Worm (Caenorhabditis elegans): ENCODE data around the gene cest-1.1.

cest-1.1 gene

DNA sequence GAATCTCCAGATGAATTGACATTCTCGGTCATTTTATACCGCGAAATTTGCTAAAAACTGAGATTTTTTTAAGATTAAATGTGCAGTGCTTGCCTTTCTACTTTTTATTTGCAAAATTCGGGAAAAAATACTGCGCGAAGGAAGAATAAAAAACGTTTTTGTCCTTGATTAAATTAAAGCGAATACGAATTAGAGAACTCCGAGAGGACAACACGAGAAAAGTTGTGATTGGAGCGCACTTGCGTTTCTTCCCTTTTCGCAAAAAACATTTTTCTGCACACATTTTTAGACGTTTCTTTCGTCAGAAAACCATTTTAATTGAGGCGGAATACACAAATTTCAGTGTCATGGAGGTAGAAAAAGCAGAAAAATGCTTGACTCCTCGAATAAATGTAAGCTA is 18.9 kb upstream of the cest-1.1 start, which contains the start of the genes trm-1 and ints-2:
Gene trm-1 (minus strand): TSS at position 175 of the 400 bp plus-strand sequence.
Gene ints-2 (plus strand): TSS at position 249 of the 400 bp plus-strand sequence.
- TF ChIP-seq mdl-1 (tag; optimal IDR thresholded peaks at IDR 0.05) (no peak), dve-1 (tag; optimal IDR thresholded peaks at IDR 0.05; ENCODE audit: insufficient read depth) (peak; percentile 47), nhr-11 (tag; optimal IDR thresholded peaks at IDR 0.05) (peak; percentile 8), lin-15B (tag; optimal IDR thresholded peaks at IDR 0.05) (peak; percentile 83), php-3 (GFP tag; IDR thresholded peaks at IDR 0.05) (no peak), D1046.2 (GFP tag; IDR thresholded peaks at IDR 0.05) (no peak), nhr-10 (tag; optimal IDR thresholded peaks at IDR 0.05) (no peak), ceh-20 (GFP tag; IDR thresholded peaks at IDR 0.05) (no peak), mes-2 (tag; optimal IDR thresholded peaks at IDR 0.05; ENCODE audit: poor library complexity, severe bottlenecking) (peak; percentile 85), nhr-77 (tag; optimal IDR thresholded peaks at IDR 0.05) (peak; percentile 46), tag-97 (GFP tag; IDR thresholded peaks at IDR 0.05) (no peak), hmg-1.1 (GFP tag; IDR thresholded peaks at IDR 0.05) (peak; percentile 38; the same call in 1 of the 2 replicates), F49E8.2 (tag; optimal IDR thresholded peaks at IDR 0.05; ENCODE audit: borderline replicate concordance) (no peak), ces-1 (GFP tag; optimal IDR thresholded peaks at IDR 0.05) (peak; percentile 5), nhr-41 (GFP tag; IDR thresholded peaks at IDR 0.05) (no peak), ZK337.2 (GFP tag; IDR thresholded peaks at IDR 0.05) (no peak), dpl-1 (GFP tag; optimal IDR thresholded peaks at IDR 0.05) (peak; percentile 66), ztf-11 (tag; optimal IDR thresholded peaks at IDR 0.05) (no peak), pha-4 (GFP tag; IDR thresholded peaks at IDR 0.05) (no peak), pha-4 (tag; optimal IDR thresholded peaks at IDR 0.05) (no peak), dmd-8 (GFP tag; IDR thresholded peaks at IDR 0.05) (no peak), spr-1 (tag; optimal IDR thresholded peaks at IDR 0.05) (no peak), madf-9 (GFP tag; conservative IDR thresholded peaks at IDR 0.05) (no peak), Y105C5A.15 (GFP tag; IDR thresholded peaks at IDR 0.05) (no peak), nhr-25 (tag; optimal IDR thresholded peaks at IDR 0.05; ENCODE audit: borderline replicate concordance, insufficient read depth) (no peak), zfp-3 (GFP tag; conservative IDR thresholded peaks at IDR 0.05) (no peak), ceh-82 (tag; optimal IDR thresholded peaks at IDR 0.05) (no peak), hlh-30 (tag; optimal IDR thresholded peaks at IDR 0.05; ENCODE audit: insufficient read depth) (no peak), Y75B8A.6 (GFP tag; IDR thresholded peaks at IDR 0.05) (no peak), unc-62 (GFP tag; optimal IDR thresholded peaks at IDR 0.05 in 1 of 2) (no peak), unc-62 (tag; optimal IDR thresholded peaks at IDR 0.05) (no peak), saeg-2 (GFP tag; IDR thresholded peaks at IDR 0.05) (no peak), duxl-1 (tag; optimal IDR thresholded peaks at IDR 0.05; ENCODE audit: poor library complexity) (no peak), nhr-111 (GFP tag; optimal IDR thresholded peaks at IDR 0.05) (no peak), hlh-11 (tag; optimal IDR thresholded peaks at IDR 0.05) (no peak), aly-2 (tag; optimal IDR thresholded peaks at IDR 0.05) (no peak), sdz-12 (GFP tag; optimal IDR thresholded peaks at IDR 0.05) (no peak), unc-39 (tag; optimal IDR thresholded peaks at IDR 0.05) (no peak), T20F7.1 (GFP tag; optimal IDR thresholded peaks at IDR 0.05) (peak; percentile 63), nhr-76 (tag; optimal IDR thresholded peaks at IDR 0.05) (no peak), ztf-7 (tag; optimal IDR thresholded peaks at IDR 0.05) (no peak), R02D3.7 (tag; optimal IDR thresholded peaks at IDR 0.05) (no peak), zip-11 (GFP tag; IDR thresholded peaks at IDR 0.05) (no peak), fos-1 (tag; optimal IDR thresholded peaks at IDR 0.05) (no peak), daf-16 (GFP tag; optimal IDR thresholded peaks at IDR 0.05) (no peak), daf-16 (tag; optimal IDR thresholded peaks at IDR 0.05) (no peak), lsy-2 (tag; optimal IDR thresholded peaks at IDR 0.05) (peak in 1 of 2 experiments; percentile 77), unc-130 (GFP tag; optimal IDR thresholded peaks at IDR 0.05) (no peak), rbr-2 (tag; optimal IDR thresholded peaks at IDR 0.05) (peak; percentile 53), ceh-28 (tag; optimal IDR thresholded peaks at IDR 0.05) (no peak), egl-27 (tag; optimal IDR thresholded peaks at IDR 0.05) (no peak), lin-38 (GFP tag; IDR thresholded peaks at IDR 0.05) (peak; percentile 97)
